Fruit fly (Drosophila melanogaster) whole organism, embryonic: ENCODE results near the gene fend.

Experiments used
- B-H1 ChIP-seq: fragments of 200-800 bp; sonication (Bioruptor generic); IDR thresholded peaks from 3 replicates; pipeline ENCODE4 v1.3.6; 2022; ENCODE audit warnings: missing biosample characterization, missing genetic modification characterization
- BEAF-32 ChIP-seq: fragments of 200-800 bp; sonication (Bioruptor generic); optimal IDR thresholded peaks from 3 replicates; lab custom pipeline; 2017; ENCODE audit warnings: missing biosample characterization, missing genetic modification characterization, mild to moderate bottlenecking, moderate library complexity, missing genetic modification reagents
- CG10959 ChIP-seq: fragments of 200-800 bp; sonication (Bioruptor generic); IDR thresholded peaks from 2 replicates; pipeline ENCODE4 v1.3.6; 2022; ENCODE audit warnings: missing biosample characterization, missing genetic modification characterization
- CG11560 ChIP-seq: fragments of 200-800 bp; sonication (Bioruptor generic); IDR thresholded peaks from 3 replicates; pipeline ENCODE4 v1.3.6; 2022; ENCODE audit warnings: missing biosample characterization, missing genetic modification characterization
- CG12155 ChIP-seq: fragments of 200-800 bp; sonication (Bioruptor generic); optimal IDR thresholded peaks from 3 replicates; lab custom pipeline; 2016; ENCODE audit warnings: missing biosample characterization, missing genetic modification characterization
- CG12299 ChIP-seq: fragments of 200-800 bp; sonication (Bioruptor generic); optimal IDR thresholded peaks from 2 replicates; lab custom pipeline; 2018; ENCODE audit warnings: missing biosample characterization, mild to moderate bottlenecking, missing genetic modification characterization
- CG12744 ChIP-seq: fragments of 200-800 bp; sonication (Bioruptor generic); optimal IDR thresholded peaks from 2 replicates; lab custom pipeline; 2016; ENCODE audit warnings: missing biosample characterization, missing genetic modification characterization
- CG15269 ChIP-seq: fragments of 200-800 bp; sonication (Bioruptor generic); optimal IDR thresholded peaks from 2 replicates; lab custom pipeline; 2018; ENCODE audit warnings: missing biosample characterization, mild to moderate bottlenecking, missing genetic modification characterization, moderate library complexity
- CG17186 ChIP-seq: fragments of 200-800 bp; sonication (Bioruptor generic); optimal IDR thresholded peaks from 3 replicates; lab custom pipeline; 2017; ENCODE audit warnings: missing biosample characterization, missing genetic modification reagents, missing genetic modification characterization
- CG17328 ChIP-seq: fragments of 200-800 bp; sonication (Bioruptor generic); IDR thresholded peaks from 2 replicates; pipeline ENCODE4 v1.3.6; 2022; ENCODE audit warnings: missing biosample characterization, missing genetic modification characterization
- CG17829 ChIP-seq: fragments of 200-800 bp; optimal IDR thresholded peaks from 2 replicates; lab custom pipeline; 2019; ENCODE audit warnings: missing biosample characterization, mild to moderate bottlenecking, missing genetic modification characterization, moderate library complexity
- CG18262 ChIP-seq: fragments of 200-800 bp; optimal IDR thresholded peaks from 3 replicates; lab custom pipeline; 2019; ENCODE audit warnings: missing biosample characterization, mild to moderate bottlenecking, missing genetic modification characterization, moderate library complexity
- CG2712 ChIP-seq: fragments of 200-800 bp; optimal IDR thresholded peaks from 3 replicates; lab custom pipeline; 2019; ENCODE audit warnings: missing biosample characterization, mild to moderate bottlenecking, missing genetic modification characterization, moderate library complexity
- CG34224 ChIP-seq: fragments of 200-800 bp; sonication (Bioruptor generic); IDR thresholded peaks from 3 replicates; pipeline ENCODE4 v1.3.6; 2022; ENCODE audit warnings: missing biosample characterization, missing genetic modification characterization; ENCODE audit not compliant: partially characterized antibody
- CG4282 ChIP-seq: fragments of 200-800 bp; sonication (Bioruptor generic); optimal IDR thresholded peaks from 2 replicates; lab custom pipeline; 2016; ENCODE audit warnings: missing biosample characterization, missing genetic modification characterization
- CG4707 ChIP-seq: fragments of 200-800 bp; sonication (Bioruptor generic); optimal IDR thresholded peaks from 2 replicates; lab custom pipeline; 2018; ENCODE audit warnings: missing biosample characterization, mild to moderate bottlenecking, missing genetic modification characterization, moderate library complexity
- CG7271 ChIP-seq: fragments of 200-800 bp; sonication (Bioruptor generic); optimal IDR thresholded peaks from 2 replicates; lab custom pipeline; 2018; ENCODE audit warnings: missing biosample characterization, mild to moderate bottlenecking, missing genetic modification characterization, moderate library complexity
- CG7357 ChIP-seq: fragments of 200-800 bp; sonication (Bioruptor generic); IDR thresholded peaks from 3 replicates; pipeline ENCODE4 v1.3.6; 2022; ENCODE audit warnings: missing biosample characterization, missing genetic modification characterization
- CG8765 ChIP-seq: fragments of 200-800 bp; sonication (Bioruptor generic); IDR thresholded peaks from 2 replicates; pipeline ENCODE4 v1.3.6; 2022; ENCODE audit warnings: missing biosample characterization, missing genetic modification characterization
- CG9437 ChIP-seq: fragments of 200-800 bp; sonication (Bioruptor generic); optimal IDR thresholded peaks from 2 replicates; lab custom pipeline; 2018; ENCODE audit warnings: missing biosample characterization, mild to moderate bottlenecking, missing genetic modification characterization
- CG9609 ChIP-seq: fragments of 200-800 bp; sonication (Bioruptor generic); optimal IDR thresholded peaks from 3 replicates; lab custom pipeline; 2016; ENCODE audit warnings: missing biosample characterization, missing genetic modification characterization
- CTCF ChIP-seq: fragments of 200-800 bp; sonication (Bioruptor generic); optimal IDR thresholded peaks from 2 replicates; lab custom pipeline; 2017; ENCODE audit warnings: missing biosample characterization, mild to moderate bottlenecking, missing genetic modification characterization, moderate library complexity
- Chrac-16 ChIP-seq: fragments of 200-800 bp; sonication (Bioruptor generic); optimal IDR thresholded peaks from 3 replicates; lab custom pipeline; 2016; ENCODE audit warnings: missing biosample characterization, missing genetic modification characterization
- CoRest ChIP-seq: fragments of 200-800 bp; sonication (Bioruptor generic); optimal IDR thresholded peaks from 3 replicates; lab custom pipeline; 2018; ENCODE audit warnings: missing biosample characterization, mild to moderate bottlenecking, missing genetic modification characterization, moderate library complexity
- Dek ChIP-seq: fragments of 200-800 bp; sonication (Bioruptor generic); optimal IDR thresholded peaks from 3 replicates; lab custom pipeline; 2019; ENCODE audit warnings: missing biosample characterization, mild to moderate bottlenecking, missing genetic modification characterization, moderate library complexity
- Gug ChIP-seq: fragments of 200-800 bp; sonication (Bioruptor generic); IDR thresholded peaks from 4 replicates; pipeline ENCODE4 v1.3.6; 2022; ENCODE audit warnings: missing biosample characterization, missing genetic modification characterization
- HHEX ChIP-seq: fragments of 200-800 bp; sonication (Bioruptor generic); optimal IDR thresholded peaks from 3 replicates; lab custom pipeline; 2017; ENCODE audit warnings: missing biosample characterization, mild to moderate bottlenecking, missing genetic modification characterization, missing genetic modification reagents
- Optix ChIP-seq: fragments of 200-800 bp; sonication (Bioruptor generic); IDR thresholded peaks from 3 replicates; pipeline ENCODE4 v1.3.6; 2022; ENCODE audit warnings: missing biosample characterization, missing genetic modification characterization
- Tbp ChIP-seq: fragments of >200 bp; optimal IDR thresholded peaks from 2 replicates; lab custom pipeline; 2018; ENCODE audit warnings: missing biosample characterization, missing genetic modification characterization
- ac ChIP-seq: fragments of 200-800 bp; sonication (Bioruptor generic); optimal IDR thresholded peaks from 3 replicates; lab custom pipeline; 2017; ENCODE audit warnings: missing biosample characterization, mild to moderate bottlenecking, missing genetic modification characterization
- ara ChIP-seq: fragments of 200-800 bp; sonication (Bioruptor generic); IDR thresholded peaks from 2 replicates; pipeline ENCODE4 v1.3.6; 2022; ENCODE audit warnings: missing biosample characterization, missing genetic modification characterization
- bowl ChIP-seq: fragments of 200-800 bp; sonication (Bioruptor generic); IDR thresholded peaks from 2 replicates; pipeline ENCODE4 v1.3.6; 2022; ENCODE audit warnings: missing biosample characterization, missing genetic modification characterization
- btn ChIP-seq: fragments of 200-800 bp; sonication (Bioruptor generic); optimal IDR thresholded peaks from 2 replicates; lab custom pipeline; 2016; ENCODE audit warnings: missing biosample characterization, missing genetic modification characterization
- chn ChIP-seq: fragments of 200-800 bp; sonication (Bioruptor generic); optimal IDR thresholded peaks from 2 replicates; lab custom pipeline; 2016; ENCODE audit warnings: missing biosample characterization, missing genetic modification characterization
- dan ChIP-seq: fragments of 200-800 bp; sonication (Bioruptor generic); IDR thresholded peaks from 2 replicates; pipeline ENCODE4 v1.3.6; 2022; ENCODE audit warnings: missing biosample characterization, missing genetic modification characterization
- ems ChIP-seq: fragments of 200-800 bp; sonication (Bioruptor generic); optimal IDR thresholded peaks from 3 replicates; lab custom pipeline; 2016; ENCODE audit warnings: missing biosample characterization, missing genetic modification characterization
- exex ChIP-seq: fragments of 200-800 bp; sonication (Bioruptor generic); optimal IDR thresholded peaks from 4 replicates; lab custom pipeline; 2018; ENCODE audit warnings: missing biosample characterization, mild to moderate bottlenecking, missing genetic modification characterization, moderate library complexity
- grau ChIP-seq: fragments of 200-800 bp; optimal IDR thresholded peaks from 3 replicates; lab custom pipeline; 2019; ENCODE audit warnings: missing biosample characterization, mild to moderate bottlenecking, missing genetic modification characterization, moderate library complexity
- grn ChIP-seq: fragments of 200-800 bp; sonication (Bioruptor generic); optimal IDR thresholded peaks from 3 replicates; lab custom pipeline; 2017; ENCODE audit warnings: missing biosample characterization, missing genetic modification characterization
- kay ChIP-seq: fragments of 200-800 bp; sonication (Bioruptor generic); optimal IDR thresholded peaks from 2 replicates; lab custom pipeline; 2016; ENCODE audit warnings: missing biosample characterization, missing genetic modification characterization
- lov ChIP-seq, 2 experiments: fragments of 200-800 bp in 1 of 2; fragments of >200 bp in 1 of 2; sonication (Bioruptor generic) in 1 of 2; IDR thresholded peaks in 1 of 2; optimal IDR thresholded peaks in 1 of 2; 2 replicates in 1 of 2; 3 replicates in 1 of 2; pipeline versions ENCODE4 v1.3.6 to Lab custom; 2017 to 2022; ENCODE audit warnings: missing biosample characterization in 1 of 2, missing genetic modification characterization in 1 of 2
- mirr ChIP-seq: fragments of 200-800 bp; sonication (Bioruptor generic); optimal IDR thresholded peaks from 3 replicates; lab custom pipeline; 2018; ENCODE audit warnings: missing biosample characterization, mild to moderate bottlenecking, missing genetic modification characterization
- nau ChIP-seq: fragments of 200-800 bp; sonication (Bioruptor generic); optimal IDR thresholded peaks from 3 replicates; lab custom pipeline; 2017; ENCODE audit warnings: missing biosample characterization, mild to moderate bottlenecking, missing genetic modification characterization, missing genetic modification reagents
- onecut ChIP-seq: fragments of 200-800 bp; sonication (Bioruptor generic); IDR thresholded peaks from 2 replicates; pipeline ENCODE4 v1.3.6; 2022; ENCODE audit warnings: missing biosample characterization, missing genetic modification characterization
- ro ChIP-seq: fragments of 200-800 bp; sonication (Bioruptor generic); IDR thresholded peaks from 2 replicates; pipeline ENCODE4 v1.3.6; 2022; ENCODE audit warnings: missing biosample characterization, missing genetic modification characterization
- run ChIP-seq: fragments of 200-800 bp; sonication (Bioruptor generic); optimal IDR thresholded peaks from 3 replicates; lab custom pipeline; 2018; ENCODE audit warnings: missing biosample characterization, mild to moderate bottlenecking, missing genetic modification characterization
- slou ChIP-seq: fragments of 200-800 bp; sonication (Bioruptor generic); optimal IDR thresholded peaks from 3 replicates; lab custom pipeline; 2016; ENCODE audit warnings: missing biosample characterization, missing genetic modification characterization
- slp2 ChIP-seq: fragments of 200-800 bp; sonication (Bioruptor generic); optimal IDR thresholded peaks from 2 replicates; lab custom pipeline; 2016; ENCODE audit warnings: missing biosample characterization, missing genetic modification characterization
- stwl ChIP-seq: fragments of 200-800 bp; sonication (Bioruptor generic); optimal IDR thresholded peaks from 3 replicates; lab custom pipeline; 2018; ENCODE audit warnings: missing biosample characterization, mild to moderate bottlenecking, missing genetic modification characterization, moderate library complexity
- tin ChIP-seq: fragments of 200-800 bp; sonication (Bioruptor generic); optimal IDR thresholded peaks from 3 replicates; lab custom pipeline; 2016; ENCODE audit warnings: missing biosample characterization, missing genetic modification characterization
- vnd ChIP-seq: fragments of 200-800 bp; sonication (Bioruptor generic); IDR thresholded peaks from 3 replicates; pipeline ENCODE4 v1.3.6; 2022; ENCODE audit warnings: missing biosample characterization, missing genetic modification characterization; ENCODE audit not compliant: partially characterized antibody
- wek ChIP-seq: fragments of 200-800 bp; sonication (Bioruptor generic); optimal IDR thresholded peaks from 3 replicates; lab custom pipeline; 2018; ENCODE audit warnings: missing biosample characterization, mild to moderate bottlenecking, missing genetic modification characterization, moderate library complexity

The fend gene

dm6 chrX:9141219-9141618, 6.3 kb upstream of the fend start (continued):
- TF ChIP-seq CG10959 (GFP tag; lab: Robert Waterston, UW) (peak; percentile 83), CG34224 (no peak), CG17328 (peak; percentile 85), B-H1 (peak; percentile 71), Dek (tag; lab: Kevin White, UChicago) (peak; percentile 26), CTCF (GFP tag; lab: Kevin White, UChicago) (no peak), ro (GFP tag; lab: Robert Waterston, UW) (peak; percentile 80), CG18262 (peak; percentile 75), CG9437 (GFP tag; lab: Kevin White, UChicago) (peak; percentile 19), nau (no peak), BEAF-32 (GFP tag; lab: Kevin White, UChicago) (no peak), CG17829 (tag; lab: Kevin White, UChicago) (peak; percentile 70), CG4282 (GFP tag; lab: Kevin White, UChicago) (no peak), CG12155 (GFP tag; lab: Kevin White, UChicago) (peak; percentile 58), CG12299 (tag; lab: Kevin White, UChicago) (peak; percentile 53), Gug (GFP tag; lab: Robert Waterston, UW) (peak; percentile 91), CG9609 (peak; percentile 63), CG2712 (tag; lab: Kevin White, UChicago) (peak; percentile 82), exex (tag; lab: Kevin White, UChicago) (no peak), Tbp (GFP tag; lab: Kevin White, UChicago) (no peak), run (tag; lab: Kevin White, UChicago) (peak; percentile 22), grau (tag; lab: Kevin White, UChicago) (peak; percentile 98), CG15269 (tag; lab: Kevin White, UChicago) (no peak), CoRest (peak; percentile 72), mirr (GFP tag; lab: Kevin White, UChicago) (peak; percentile 33), btn (peak; percentile 45), kay (GFP tag; lab: Kevin White, UChicago) (peak; percentile 21), CG17186 (GFP tag; lab: Kevin White, UChicago) (no peak), ems (peak; percentile 67), ara (GFP tag; lab: Robert Waterston, UW) (peak; percentile 90), slou (no peak), CG7357 (GFP tag; lab: Robert Waterston, UW) (peak; percentile 72), onecut (peak; percentile 82), grn (GFP tag; lab: Kevin White, UChicago) (peak; percentile 31), wek (GFP tag; lab: Kevin White, UChicago) (peak; percentile 80), dan (GFP tag; lab: Robert Waterston, UW) (peak; percentile 76), lov (optimal IDR thresholded peaks at IDR 0.05; lab: Kevin White, UChicago) (no peak), lov (GFP tag; IDR thresholded peaks at IDR 0.05; lab: Robert Waterston, UW) (peak; percentile 87), CG12744 (GFP tag; lab: Kevin White, UChicago) (no peak), vnd (GFP tag; lab: Robert Waterston, UW) (no peak), HHEX (GFP tag; lab: Kevin White, UChicago) (peak; percentile 75), stwl (peak; percentile 6), CG11560 (tag; lab: Robert Waterston, UW) (peak; percentile 65; the same call in 2 of the 3 replicates), chn (peak; percentile 78), bowl (GFP tag; lab: Robert Waterston, UW) (0 out of 2 replicates have a peak, but pooled peaks have one; percentile 48), CG4707 (GFP tag; lab: Kevin White, UChicago) (peak; percentile 45), CG8765 (GFP tag; lab: Robert Waterston, UW) (peak; percentile 90), slp2 (GFP tag; lab: Kevin White, UChicago) (peak; percentile 58), Chrac-16 (GFP tag; lab: Kevin White, UChicago) (peak; percentile 63), tin (GFP tag; lab: Kevin White, UChicago) (peak; percentile 82), ac (GFP tag; lab: Kevin White, UChicago) (peak; percentile 18), Optix (GFP tag; lab: Robert Waterston, UW) (peak; percentile 87), CG7271 (tag; lab: Kevin White, UChicago) (no peak)
